Fruit fly (Drosophila melanogaster) whole organism, embryonic: ENCODE results near the gene CG12607.

ENCODE experiments used
- ATbp ChIP-seq: fragments of 200-800 bp; sonication (Bioruptor generic); optimal IDR thresholded peaks from 2 replicates; lab custom pipeline; 2017; ENCODE audit warnings: missing biosample characterization, mild to moderate bottlenecking, missing genetic modification characterization, missing genetic modification reagents
- CG11696 ChIP-seq: fragments of 200-800 bp; sonication (Bioruptor generic); IDR thresholded peaks from 2 replicates; pipeline ENCODE4 v1.3.6; 2022; ENCODE audit warnings: missing biosample characterization, missing genetic modification characterization
- CG14441 ChIP-seq: fragments of 200-800 bp; sonication (Bioruptor generic); IDR thresholded peaks from 2 replicates; pipeline ENCODE4 v1.3.6; 2022; ENCODE audit warnings: missing biosample characterization, missing genetic modification characterization
- CG15479 ChIP-seq: fragments of 200-800 bp; sonication (Bioruptor generic); optimal IDR thresholded peaks from 3 replicates; lab custom pipeline; 2019; ENCODE audit warnings: missing biosample characterization, mild to moderate bottlenecking, missing genetic modification characterization, moderate library complexity
- CG18476 ChIP-seq: fragments of 200-800 bp; sonication (Bioruptor generic); optimal IDR thresholded peaks from 2 replicates; lab custom pipeline; 2016; ENCODE audit warnings: missing biosample characterization, mild to moderate bottlenecking, missing genetic modification characterization
- CG30431 ChIP-seq: fragments of 200-800 bp; sonication (Bioruptor generic); optimal IDR thresholded peaks from 2 replicates; lab custom pipeline; 2017; ENCODE audit warnings: missing biosample characterization, missing genetic modification characterization
- CG31388 ChIP-seq: fragments of 200-800 bp; sonication (Bioruptor generic); optimal IDR thresholded peaks from 2 replicates; lab custom pipeline; 2016; ENCODE audit warnings: missing biosample characterization, missing genetic modification characterization
- CG33557 ChIP-seq: fragments of 200-800 bp; sonication (Bioruptor generic); optimal IDR thresholded peaks from 2 replicates; lab custom pipeline; 2019; ENCODE audit warnings: missing biosample characterization, mild to moderate bottlenecking, missing genetic modification characterization, moderate library complexity
- CG4360 ChIP-seq: fragments of 200-800 bp; sonication (Bioruptor generic); IDR thresholded peaks from 2 replicates; pipeline ENCODE4 v1.3.6; 2022; ENCODE audit warnings: missing biosample characterization, missing genetic modification characterization
- CG4707 ChIP-seq: fragments of 200-800 bp; sonication (Bioruptor generic); optimal IDR thresholded peaks from 2 replicates; lab custom pipeline; 2018; ENCODE audit warnings: missing biosample characterization, mild to moderate bottlenecking, missing genetic modification characterization, moderate library complexity
- CoRest ChIP-seq: fragments of 200-800 bp; sonication (Bioruptor generic); optimal IDR thresholded peaks from 3 replicates; lab custom pipeline; 2018; ENCODE audit warnings: missing biosample characterization, mild to moderate bottlenecking, missing genetic modification characterization, moderate library complexity
- Hr78 ChIP-seq, 2 experiments: fragments of 200-800 bp in 1 of 2; fragments of >200 bp in 1 of 2; sonication (Bioruptor generic) in 1 of 2; optimal IDR thresholded peaks; 2 replicates each; lab custom pipeline; 2017 to 2019; ENCODE audit warnings: missing biosample characterization in 2 of 2, missing genetic modification characterization in 2 of 2, mild to moderate bottlenecking in 1 of 2, moderate library complexity in 1 of 2
- Med ChIP-seq: fragments of 200-800 bp; sonication (Bioruptor generic); peaks from one replicate; lab custom pipeline; 2016; ENCODE audit warnings: missing biosample characterization, missing genetic modification characterization, mild to moderate bottlenecking, inconsistent platforms, moderate library complexity
- Meics ChIP-seq: fragments of 200-800 bp; sonication (Bioruptor generic); optimal IDR thresholded peaks from 2 replicates; lab custom pipeline; 2017; ENCODE audit warnings: missing biosample characterization, mild to moderate bottlenecking, missing genetic modification characterization
- Oli ChIP-seq: fragments of 200-800 bp; sonication (Bioruptor generic); optimal IDR thresholded peaks from 2 replicates; lab custom pipeline; 2018; ENCODE audit warnings: missing biosample characterization, mild to moderate bottlenecking, missing genetic modification characterization, moderate library complexity
- Rx ChIP-seq: fragments of 200-800 bp; sonication (Bioruptor generic); IDR thresholded peaks from 2 replicates; pipeline ENCODE4 v1.3.6; 2022; ENCODE audit warnings: missing biosample characterization, missing genetic modification characterization
- Sry-β ChIP-seq: fragments of 200-800 bp; sonication (Bioruptor generic); optimal IDR thresholded peaks from 2 replicates; lab custom pipeline; 2018; ENCODE audit warnings: missing biosample characterization, mild to moderate bottlenecking, missing genetic modification characterization, moderate library complexity
- Ssrp ChIP-seq: fragments of 200-800 bp; sonication (Bioruptor generic); optimal IDR thresholded peaks from 2 replicates; lab custom pipeline; 2018; ENCODE audit warnings: missing biosample characterization, mild to moderate bottlenecking, missing genetic modification characterization, moderate library complexity
- Usf ChIP-seq: fragments of 200-800 bp; sonication (Bioruptor generic); optimal IDR thresholded peaks from 2 replicates; lab custom pipeline; 2017; ENCODE audit warnings: missing genotype, missing biosample characterization, missing genetic modification characterization
- bsh ChIP-seq, 2 experiments: fragments of 200-800 bp; sonication (Bioruptor generic); optimal IDR thresholded peaks; 2 replicates each; lab custom pipeline; 2017 to 2018; ENCODE audit warnings: mild to moderate bottlenecking in 2 of 2, missing biosample characterization in 2 of 2, missing genetic modification characterization in 2 of 2, moderate library complexity in 1 of 2
- chinmo ChIP-seq: fragments of 200-800 bp; sonication (Bioruptor generic); IDR thresholded peaks from 4 replicates; pipeline ENCODE4 v1.3.6; 2022; ENCODE audit warnings: missing biosample characterization, missing genetic modification characterization; ENCODE audit not compliant: partially characterized antibody
- chm ChIP-seq: fragments of 200-800 bp; sonication (Bioruptor generic); IDR thresholded peaks from 2 replicates; pipeline ENCODE4 v1.3.6; 2022; ENCODE audit warnings: missing biosample characterization, missing genetic modification characterization
- chn ChIP-seq: fragments of 200-800 bp; sonication (Bioruptor generic); optimal IDR thresholded peaks from 2 replicates; lab custom pipeline; 2016; ENCODE audit warnings: missing biosample characterization, missing genetic modification characterization
- ci ChIP-seq: fragments of 200-800 bp; sonication (Bioruptor generic); IDR thresholded peaks from 3 replicates; pipeline ENCODE4 v1.3.6; 2022; ENCODE audit warnings: missing biosample characterization, missing genetic modification characterization
- crp ChIP-seq, 2 experiments: fragments of 200-800 bp; sonication (Bioruptor generic); optimal IDR thresholded peaks; 2 replicates in 1 of 2; 3 replicates in 1 of 2; lab custom pipeline; 2017; ENCODE audit warnings: missing biosample characterization in 2 of 2, missing genetic modification characterization in 2 of 2, mild to moderate bottlenecking in 1 of 2, moderate library complexity in 1 of 2
- ems ChIP-seq: fragments of 200-800 bp; sonication (Bioruptor generic); optimal IDR thresholded peaks from 3 replicates; lab custom pipeline; 2016; ENCODE audit warnings: missing biosample characterization, missing genetic modification characterization
- eve ChIP-seq, 2 experiments: fragments of >200 bp; optimal IDR thresholded peaks; 2 replicates each; lab custom pipeline; 2017; ENCODE audit warnings: missing biosample characterization in 2 of 2, missing genetic modification characterization in 2 of 2
- ewg ChIP-seq: fragments of 200-800 bp; sonication (Bioruptor generic); optimal IDR thresholded peaks from 3 replicates; lab custom pipeline; 2017; ENCODE audit warnings: mild to moderate bottlenecking, missing biosample characterization, missing genetic modification reagents, missing genetic modification characterization
- grn ChIP-seq: fragments of 200-800 bp; sonication (Bioruptor generic); optimal IDR thresholded peaks from 3 replicates; lab custom pipeline; 2017; ENCODE audit warnings: missing biosample characterization, missing genetic modification characterization
- gt ChIP-seq: fragments of 200-800 bp; sonication (Bioruptor generic); IDR thresholded peaks from 2 replicates; pipeline ENCODE4 v1.3.6; 2022; ENCODE audit warnings: missing biosample characterization, missing genetic modification characterization
- lmd ChIP-seq: fragments of 200-800 bp; sonication (Bioruptor generic); IDR thresholded peaks from 2 replicates; pipeline ENCODE4 v1.3.6; 2022; ENCODE audit warnings: missing biosample characterization, missing genetic modification characterization
- mirr ChIP-seq: fragments of 200-800 bp; sonication (Bioruptor generic); optimal IDR thresholded peaks from 3 replicates; lab custom pipeline; 2018; ENCODE audit warnings: missing biosample characterization, mild to moderate bottlenecking, missing genetic modification characterization
- mld ChIP-seq: fragments of 200-800 bp; sonication (Bioruptor generic); IDR thresholded peaks from 3 replicates; pipeline ENCODE4 v1.3.6; 2022; ENCODE audit warnings: missing biosample characterization, missing genetic modification characterization; ENCODE audit not compliant: partially characterized antibody
- pan ChIP-seq, 4 experiments: fragments of >200 bp in 3 of 4; fragments of 200-800 bp in 1 of 4; sonication (Bioruptor generic) in 1 of 4; optimal IDR thresholded peaks in 3 of 4; IDR thresholded peaks in 1 of 4; 2 replicates each; pipeline versions ENCODE4 v1.3.6 to Lab custom; 2017 to 2022; ENCODE audit warnings: missing biosample characterization in 2 of 4, missing genetic modification characterization in 2 of 4, mixed read lengths in 1 of 4
- prd ChIP-seq, 3 experiments: fragments of >200 bp in 2 of 3; fragments of 200-800 bp in 1 of 3; sonication (Bioruptor generic) in 1 of 3; optimal IDR thresholded peaks in 2 of 3; IDR thresholded peaks in 1 of 3; 2 replicates in 2 of 3; 3 replicates in 1 of 3; pipeline versions ENCODE4 v1.3.6 to Lab custom; 2017 to 2022; ENCODE audit warnings: missing biosample characterization in 1 of 3, missing genetic modification characterization in 1 of 3
- row ChIP-seq: fragments of 200-800 bp; sonication (Bioruptor generic); IDR thresholded peaks from 3 replicates; pipeline ENCODE4 v1.3.6; 2022; ENCODE audit warnings: missing biosample characterization, missing genetic modification characterization
- sens ChIP-seq: fragments of 200-800 bp; sonication (Bioruptor generic); peaks from one replicate; lab custom pipeline; 2016; ENCODE audit warnings: missing biosample characterization, missing genetic modification characterization
- sug ChIP-seq: fragments of 200-800 bp; optimal IDR thresholded peaks from 2 replicates; lab custom pipeline; 2019; ENCODE audit warnings: missing biosample characterization, mild to moderate bottlenecking, missing genetic modification characterization, moderate library complexity
- toy ChIP-seq: fragments of 200-800 bp; sonication (Bioruptor generic); IDR thresholded peaks from 2 replicates; pipeline ENCODE4 v1.3.6; 2022; ENCODE audit warnings: missing biosample characterization, missing genetic modification characterization
- zen ChIP-seq: fragments of 200-800 bp; sonication (Bioruptor generic); optimal IDR thresholded peaks from 3 replicates; lab custom pipeline; 2018; ENCODE audit warnings: missing biosample characterization, mild to moderate bottlenecking, missing genetic modification characterization, moderate library complexity
- zf30C ChIP-seq: fragments of 200-800 bp; sonication (Bioruptor generic); optimal IDR thresholded peaks from 3 replicates; lab custom pipeline; 2018; ENCODE audit warnings: missing biosample characterization, mild to moderate bottlenecking, missing genetic modification characterization

The CG12607 gene

dm6 chr3L:4407743-4408142 lies 38.6 kb upstream of the CG12607 start (continued):
- no peak for TF ChIP-seq chm (GFP tag; lab: Robert Waterston, UW)
- TF ChIP-seq eve (GFP tag; optimal IDR thresholded peaks at IDR 0.05; lab: Kevin White, UChicago), result peak in 1 of 2 experiments; percentile 5
- TF ChIP-seq Ssrp (tag; lab: Kevin White, UChicago), result peak; percentile 31
- TF ChIP-seq ci (GFP tag; lab: Robert Waterston, UW), result 0 out of 3 replicates have a peak, but pooled peaks have one; percentile 21
- 0 out of 2 replicates have a peak, but pooled peaks have one; percentile 9 for TF ChIP-seq Rx (GFP tag; lab: Robert Waterston, UW)
- no peak for TF ChIP-seq prd (optimal IDR thresholded peaks at IDR 0.05; lab: Kevin White, UChicago)
- peak; percentile 25; the same call in 1 of the 3 replicates for TF ChIP-seq prd (GFP tag; IDR thresholded peaks at IDR 0.05; lab: Robert Waterston, UW)
- TF ChIP-seq grn, result peak; percentile 42
- peak; percentile 37 for TF ChIP-seq chn (GFP tag; lab: Kevin White, UChicago)
- no peak for TF ChIP-seq Meics (GFP tag; lab: Kevin White, UChicago)
- no peak for TF ChIP-seq CG11696 (GFP tag; lab: Robert Waterston, UW)
- no peak for TF ChIP-seq sug (tag; lab: Kevin White, UChicago)
- TF ChIP-seq CG14441 (GFP tag; lab: Robert Waterston, UW), result no peak
- no peak for TF ChIP-seq ATbp (GFP tag; lab: Kevin White, UChicago)
- peak; percentile 16 for TF ChIP-seq Oli
- peak; percentile 34; the same call in 1 of the 3 replicates for TF ChIP-seq row
- TF ChIP-seq CG4360, result no peak
- TF ChIP-seq Med (GFP tag; lab: Kevin White, UChicago), result peak; percentile 12
- peak; percentile 33 to 38 for TF ChIP-seq bsh (GFP tag; optimal IDR thresholded peaks at IDR 0.05; lab: Kevin White, UChicago)
- TF ChIP-seq CG30431 (GFP tag; lab: Kevin White, UChicago), result no peak
- TF ChIP-seq, all 482 proteins: peak for 26

dm6 chr3L:4408313-4409133 lies 37.9 kb upstream of the CG12607 start:
- TF ChIP-seq CG18476 (GFP tag; lab: Kevin White, UChicago), result no peak
- no peak for TF ChIP-seq CG4707 (GFP tag; lab: Kevin White, UChicago)
- TF ChIP-seq CoRest (tag; lab: Kevin White, UChicago), result no peak
- no peak for TF ChIP-seq lmd (GFP tag; lab: Robert Waterston, UW)
- no peak for TF ChIP-seq mirr (GFP tag; lab: Kevin White, UChicago)
- TF ChIP-seq gt (GFP tag; lab: Robert Waterston, UW), result no peak
- TF ChIP-seq ems (GFP tag; lab: Kevin White, UChicago), result no peak
- TF ChIP-seq zf30C (GFP tag; lab: Kevin White, UChicago), result peak; percentile 5
- peak in 1 of 2 experiments; percentile 0 for TF ChIP-seq crp (GFP tag; optimal IDR thresholded peaks at IDR 0.05; lab: Kevin White, UChicago)
- TF ChIP-seq CG33557, result no peak
- no peak for TF ChIP-seq ewg (GFP tag; lab: Kevin White, UChicago)
- TF ChIP-seq CG31388, result no peak
- TF ChIP-seq Hr78 (GFP tag; optimal IDR thresholded peaks at IDR 0.05; lab: Kevin White, UChicago), result no peak
- TF ChIP-seq mld (GFP tag; lab: Robert Waterston, UW), result no peak
- TF ChIP-seq toy (GFP tag; lab: Robert Waterston, UW), result no peak
- no peak for TF ChIP-seq prd (optimal IDR thresholded peaks at IDR 0.05; lab: Kevin White, UChicago)
- 0 out of 3 replicates have a peak, but pooled peaks have one; percentile 22 for TF ChIP-seq prd (GFP tag; IDR thresholded peaks at IDR 0.05; lab: Robert Waterston, UW)
- peak; percentile 70 for TF ChIP-seq CG15479
- TF ChIP-seq CG4360, result 0 out of 2 replicates have a peak, but pooled peaks have one; percentile 16
- no peak for TF ChIP-seq Usf
- no peak for TF ChIP-seq Sry-β (GFP tag; lab: Kevin White, UChicago)
- TF ChIP-seq sens, result peak; percentile 77
- peak; percentile 93 for TF ChIP-seq zen (tag; lab: Kevin White, UChicago)
- 0 out of 4 replicates have a peak, but pooled peaks have one; percentile 65 for TF ChIP-seq chinmo (GFP tag; lab: Robert Waterston, UW)
- TF ChIP-seq pan (optimal IDR thresholded peaks at IDR 0.05; lab: Kevin White, UChicago), result no peak
- no peak for TF ChIP-seq pan (GFP tag; optimal IDR thresholded peaks at IDR 0.05 in 1 of 2, IDR thresholded peaks at IDR 0.05 in 1 of 2)
